Worm (Caenorhabditis elegans) whole organism, L4/young adult: ENCODE results near the gene ZC374.2.

Source experiments
- W03F9.2 ChIP-seq: fragments of 150-350 bp; optimal IDR thresholded peaks from 2 replicates; lab custom pipeline; 2014; ENCODE audit warnings: missing biosample characterization, missing genetic modification characterization
- dao-5 ChIP-seq: sonication (generic microtip); optimal IDR thresholded peaks from 2 replicates; lab custom pipeline; 2016; ENCODE audit warnings: missing genotype, missing genetic modification characterization, moderate library complexity, missing compliant biosample characterization
- him-1 ChIP-seq: sonication (generic microtip); optimal IDR thresholded peaks from 2 replicates; lab custom pipeline; 2016; ENCODE audit warnings: missing genotype, missing genetic modification reagents, missing genetic modification characterization, missing compliant biosample characterization

The ZC374.2 gene

DNA sequence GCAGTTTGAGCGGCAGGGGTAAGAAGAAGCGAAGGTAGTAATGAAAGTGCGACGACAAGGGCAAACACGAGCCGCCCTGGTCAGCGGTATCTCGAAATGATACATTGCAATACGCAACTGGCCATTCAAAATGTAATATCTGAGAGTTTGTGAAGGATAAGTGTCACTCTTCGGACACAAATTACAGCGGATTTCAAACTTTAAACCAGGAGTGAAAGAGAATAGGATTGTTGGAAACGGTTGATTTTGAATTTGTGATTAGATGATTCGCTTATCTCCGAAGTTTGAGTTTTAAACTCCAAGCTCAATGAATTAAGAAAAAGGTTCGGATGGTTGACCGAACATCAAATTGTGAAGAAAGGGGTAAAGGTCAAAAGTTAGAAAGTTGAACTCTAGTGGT, at the start of gene ZC374.2:
Gene ZC374.2 (minus strand): TSS at position 101 of the 400 bp plus-strand sequence.
- TF ChIP-seq dao-5 (tag; lab: Kevin White, UChicago) (no peak), W03F9.2 (no peak), him-1 (no peak)

- TF ChIP-seq W03F9.2 (no peak), him-1 (no peak), dao-5 (tag; lab: Kevin White, UChicago) (no peak)
These were observed 47.9 kb upstream of the ZC374.2 start, which contains the start of gene flp-2 for ce11 chrX:10095145-10095544. Gene flp-2 (minus strand): TSS chrX:10095245.

- no peak for TF ChIP-seq dao-5 (tag; lab: Kevin White, UChicago)
- TF ChIP-seq him-1: no peak
- TF ChIP-seq W03F9.2: no peak
These were observed 45.6 kb upstream of the ZC374.2 start, which contains the start of gene flp-3 for ce11 chrX:10092864-10093263. Gene flp-3 (minus strand): TSS chrX:10092964.

DNA sequence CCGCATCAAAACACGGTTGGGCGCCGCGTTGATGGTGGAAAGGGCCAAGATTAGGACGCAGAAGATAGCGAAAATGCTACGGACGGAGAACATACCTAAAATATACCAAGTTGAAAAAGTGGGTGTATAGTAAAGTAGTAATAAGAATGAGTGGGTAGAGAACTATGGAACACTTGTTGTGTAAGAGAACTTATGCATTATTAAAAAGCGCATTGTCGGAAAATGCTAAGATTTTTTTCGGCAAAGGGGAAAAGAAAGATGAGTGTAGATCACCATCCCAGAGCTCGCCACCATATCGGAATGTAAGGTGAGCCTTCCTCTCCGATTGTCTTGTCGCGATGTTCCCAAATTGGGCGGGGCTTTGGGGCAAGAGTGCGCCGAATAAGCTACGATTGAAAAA, 40.6 kb upstream of the ZC374.2 start, which contains the start of gene flp-28:
Gene flp-28 (minus strand): TSS at position 101 of the 400 bp plus-strand sequence.
- TF ChIP-seq W03F9.2: no peak
- no peak for TF ChIP-seq him-1
- TF ChIP-seq dao-5 (tag; lab: Kevin White, UChicago): no peak

DNA sequence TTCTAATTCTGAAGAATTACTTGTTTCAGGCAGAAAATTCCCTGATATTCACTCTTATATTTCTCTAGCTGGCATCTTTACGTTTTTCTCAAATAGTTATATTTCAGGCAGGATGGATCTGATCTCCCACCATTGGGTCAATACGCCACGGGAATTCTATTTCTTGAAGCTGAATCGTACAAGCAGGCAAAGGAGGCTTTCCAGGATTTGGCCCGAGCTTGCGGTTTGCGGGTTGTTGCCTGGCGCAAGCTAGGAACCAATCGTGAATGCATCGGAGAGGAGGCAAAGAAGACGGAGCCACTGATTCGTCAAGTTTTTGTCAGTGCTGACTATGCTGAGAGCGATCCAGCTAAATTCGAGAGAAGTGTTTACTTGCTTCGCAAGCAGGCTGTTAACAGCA, 37.8 kb upstream of the ZC374.2 start:
- TF ChIP-seq him-1 (no peak), dao-5 (tag; lab: Kevin White, UChicago) (no peak), W03F9.2 (no peak)

DNA sequence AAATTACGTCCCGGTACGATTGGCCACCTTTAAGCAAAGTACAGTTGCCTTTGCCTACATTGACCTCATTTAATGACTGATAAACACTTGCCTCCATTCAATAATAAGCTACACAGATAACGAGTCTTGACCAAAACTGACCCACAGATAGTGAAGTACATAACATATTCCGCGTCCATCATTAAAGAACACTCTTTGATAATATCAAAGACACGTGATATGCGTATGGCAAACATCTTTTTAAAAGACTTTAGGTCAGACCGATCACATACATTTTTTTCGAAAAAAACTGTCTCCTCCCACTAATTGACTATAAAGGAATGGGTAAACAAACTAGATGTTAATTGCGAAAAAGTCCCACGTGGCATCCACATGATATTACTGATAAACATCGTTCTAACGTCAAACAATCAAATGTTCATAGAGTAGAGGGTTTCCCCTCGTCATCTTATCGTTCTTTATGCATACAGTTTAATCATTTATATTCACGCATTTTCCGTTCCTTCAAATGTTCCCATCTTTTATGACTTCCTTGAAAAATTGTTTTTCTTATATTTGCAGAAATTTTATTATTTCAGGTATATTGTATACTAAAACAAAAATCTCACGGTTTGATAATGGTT, 36.9 kb upstream of the ZC374.2 start, which contains the start of gene W07E11.1:
Gene W07E11.1 (plus strand): TSS at position 573 of the 623 bp plus-strand sequence.
- no peak for TF ChIP-seq him-1
- TF ChIP-seq dao-5 (tag; lab: Kevin White, UChicago): no peak
- TF ChIP-seq W03F9.2: no peak

DNA sequence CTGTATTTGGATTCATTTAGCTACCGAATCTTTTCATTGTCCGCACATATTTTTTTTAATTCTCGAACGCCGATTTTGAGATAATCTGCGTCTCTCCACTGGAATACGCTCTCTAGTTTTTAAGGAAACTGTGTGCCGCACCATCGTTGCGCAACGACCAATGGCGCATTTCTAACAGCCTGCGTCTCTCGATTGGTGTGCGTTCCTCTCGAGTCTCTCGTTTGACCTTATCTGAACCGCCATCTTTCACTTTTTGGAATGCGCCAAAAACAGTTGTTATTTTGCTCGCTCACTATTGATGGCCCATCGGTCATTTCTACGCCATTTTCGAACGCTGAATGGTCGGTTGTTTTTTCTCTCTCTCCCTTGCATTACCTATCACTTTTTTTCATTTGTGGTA, 36.0 kb upstream of the ZC374.2 start:
- TF ChIP-seq him-1: no peak
- TF ChIP-seq dao-5 (tag; lab: Kevin White, UChicago): no peak
- TF ChIP-seq W03F9.2: no peak

ce11 chrX:10081077-10081476, 33.9 kb upstream of the ZC374.2 start:
- TF ChIP-seq him-1 (no peak), dao-5 (tag; lab: Kevin White, UChicago) (no peak), W03F9.2 (no peak)

ce11 chrX:10079230-10079629, 32.0 kb upstream of the ZC374.2 start:
- TF ChIP-seq dao-5 (tag; lab: Kevin White, UChicago): no peak
- TF ChIP-seq W03F9.2: no peak
- TF ChIP-seq him-1: no peak

- no peak for TF ChIP-seq him-1
- no peak for TF ChIP-seq W03F9.2
- no peak for TF ChIP-seq dao-5 (tag; lab: Kevin White, UChicago)
These were observed 31.4 kb upstream of the ZC374.2 start for ce11 chrX:10078637-10079036.

DNA sequence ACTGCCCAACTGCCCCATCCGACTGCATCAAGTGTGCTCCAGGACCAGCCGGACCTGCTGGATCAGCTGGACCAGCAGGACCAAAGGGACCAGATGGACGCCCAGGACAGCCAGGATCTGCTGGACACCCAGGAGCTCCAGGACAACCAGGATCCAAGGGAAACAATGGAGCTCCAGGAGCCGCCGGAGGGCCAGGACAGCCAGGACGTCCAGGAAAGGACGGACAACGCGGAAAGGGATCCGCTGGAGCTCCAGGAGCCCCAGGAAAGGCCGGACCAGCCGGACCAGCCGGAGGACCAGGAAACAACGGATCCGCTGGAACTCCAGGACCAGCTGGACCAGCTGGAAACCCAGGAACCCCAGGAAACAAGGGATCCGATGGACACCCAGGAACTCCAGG, 30.9 kb upstream of the ZC374.2 start:
- TF ChIP-seq him-1 (no peak), W03F9.2 (no peak), dao-5 (tag; lab: Kevin White, UChicago) (no peak)

DNA sequence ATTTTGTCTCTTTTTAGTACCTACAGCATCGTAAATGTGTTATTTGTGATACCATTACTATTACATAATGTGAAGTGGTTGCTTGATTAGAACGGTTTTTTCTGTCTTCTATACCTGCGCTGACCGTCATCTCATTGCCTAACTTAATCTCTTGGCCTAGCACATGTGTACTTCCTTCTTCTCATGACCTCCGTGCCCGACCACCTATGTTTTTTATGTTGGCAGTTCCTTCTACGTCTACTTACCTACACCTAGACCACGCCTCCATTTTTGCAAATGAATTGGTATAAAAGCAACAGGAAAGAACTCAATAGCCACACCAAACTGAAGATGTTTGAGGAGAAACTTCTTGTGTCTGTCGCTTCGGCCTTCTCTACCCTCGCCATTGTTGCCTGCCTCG, 30.1 kb upstream of the ZC374.2 start, which contains the start of gene col-176:
Gene col-176 (plus strand): TSS at position 301 of the 400 bp plus-strand sequence.
- TF ChIP-seq W03F9.2: no peak
- no peak for TF ChIP-seq him-1
- no peak for TF ChIP-seq dao-5 (tag; lab: Kevin White, UChicago)

ce11 chrX:10076334-10076733, 29.1 kb upstream of the ZC374.2 start:
- TF ChIP-seq dao-5 (tag; lab: Kevin White, UChicago) (no peak), W03F9.2 (no peak), him-1 (no peak)

DNA sequence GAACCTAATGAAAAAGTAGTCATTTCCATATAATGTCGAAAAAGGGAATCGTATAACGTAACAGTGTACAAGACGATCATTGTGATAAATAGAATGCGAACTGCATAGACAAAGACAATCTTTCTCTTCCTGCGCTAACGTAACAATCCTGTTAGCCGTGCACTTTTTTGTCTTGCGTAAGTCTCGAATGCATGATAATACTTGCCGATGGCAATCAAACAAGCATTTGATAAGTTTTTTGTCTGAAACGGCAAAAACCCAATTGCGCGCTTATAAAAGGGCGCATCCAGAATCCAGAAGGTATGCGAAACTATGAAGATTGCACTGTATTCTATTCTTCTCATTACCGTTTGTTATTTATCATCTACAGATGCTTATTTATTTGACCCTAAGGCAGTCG, 27.8 kb upstream of the ZC374.2 start, which contains the start of gene dao-4:
Gene dao-4 (plus strand): TSS at position 301 of the 400 bp plus-strand sequence.
- TF ChIP-seq W03F9.2 (no peak), dao-5 (tag; lab: Kevin White, UChicago) (no peak), him-1 (no peak)

DNA sequence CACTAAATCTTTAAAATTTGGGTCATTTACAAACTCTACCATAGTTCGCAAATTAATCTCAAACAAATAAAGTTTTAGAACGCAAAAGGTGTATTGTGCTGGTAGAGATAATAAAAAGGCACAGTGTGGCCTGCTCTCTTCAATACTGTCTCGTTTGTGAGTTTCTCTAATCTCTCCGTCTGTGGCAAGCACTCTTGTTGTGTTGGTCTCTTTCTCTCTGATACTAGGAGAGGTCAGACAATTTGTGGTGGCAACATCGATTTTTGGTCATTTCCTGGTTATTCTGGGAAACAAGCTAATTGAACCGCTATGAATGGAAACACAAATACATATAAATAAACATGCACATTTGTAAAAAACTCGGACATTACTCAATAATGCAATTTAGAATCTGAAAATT, 27.0 kb upstream of the ZC374.2 start, which contains the start of gene ZC373.5:
Gene ZC373.5 (minus strand): TSS at position 159 of the 400 bp plus-strand sequence.
- no peak for TF ChIP-seq dao-5 (tag; lab: Kevin White, UChicago)
- TF ChIP-seq W03F9.2: no peak
- TF ChIP-seq him-1: no peak
